Worm (Caenorhabditis elegans): Measurements from ENCODE around the gene F58G11.4.

The F58G11.4 gene

DNA sequence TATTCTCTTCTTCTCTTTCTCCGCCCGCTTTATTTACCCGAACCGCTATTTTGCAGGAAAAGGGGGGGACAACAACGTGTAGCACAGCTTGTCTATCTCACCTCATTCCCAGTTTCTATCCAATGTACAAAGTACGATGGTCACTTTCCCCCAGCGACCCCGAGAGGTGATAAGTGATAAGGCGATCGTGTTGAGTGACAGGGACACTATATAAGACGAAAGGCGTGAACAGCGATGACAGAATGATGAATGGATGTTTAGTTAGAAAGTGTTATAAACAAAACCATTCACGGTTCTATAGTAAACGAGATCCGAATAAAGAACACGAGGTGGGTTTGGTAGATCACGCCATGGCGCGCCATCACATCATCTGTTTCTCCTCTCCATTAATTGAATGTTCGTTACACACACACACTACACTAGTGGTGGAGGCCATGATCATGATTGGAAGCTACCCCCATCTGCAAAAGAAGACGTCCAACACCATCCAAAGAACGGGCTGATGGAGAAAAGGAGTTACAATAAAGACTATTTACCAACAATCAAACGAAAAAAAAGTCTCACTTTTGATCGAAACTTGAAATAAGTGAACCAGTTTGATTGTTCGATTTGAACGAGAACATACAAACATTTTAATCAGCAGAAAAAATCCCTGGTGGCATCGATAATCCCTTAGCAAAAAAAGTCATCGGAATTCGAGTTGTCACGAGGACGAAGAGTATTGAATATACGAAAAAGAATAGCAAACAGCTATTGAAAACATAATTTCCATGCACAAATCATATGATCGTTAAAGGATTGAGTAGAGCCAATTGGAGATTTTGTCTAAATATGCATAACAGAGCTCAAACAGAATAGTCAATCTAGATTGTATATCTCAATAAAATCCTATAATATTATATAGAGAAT lies 15.8 kb upstream of the F58G11.4 start:
- TF ChIP-seq lin-39 (tag; optimal IDR thresholded peaks at IDR 0.05), result peak; percentile 47
- TF ChIP-seq unc-62 (GFP tag; optimal IDR thresholded peaks at IDR 0.05), result peak; percentile 95
- peak in 1 of 3 experiments; percentile 79 for TF ChIP-seq elt-3 (tag; optimal IDR thresholded peaks at IDR 0.05)
- TF ChIP-seq lin-15B (tag; optimal IDR thresholded peaks at IDR 0.05), result no peak
- no peak for TF ChIP-seq skn-1 (tag; optimal IDR thresholded peaks at IDR 0.05)
- peak; percentile 52 for TF ChIP-seq pha-4 (tag; optimal IDR thresholded peaks at IDR 0.05)
- peak; percentile 77 for TF ChIP-seq pqm-1 (tag; optimal IDR thresholded peaks at IDR 0.05)
- TF ChIP-seq ceh-82 (tag; optimal IDR thresholded peaks at IDR 0.05), result no peak
- no peak for TF ChIP-seq ceh-9 (tag; optimal IDR thresholded peaks at IDR 0.05)
- peak; percentile 94 for TF ChIP-seq nhr-23 (tag; optimal IDR thresholded peaks at IDR 0.05)
- TF ChIP-seq egl-27 (tag; optimal IDR thresholded peaks at IDR 0.05), result peak; percentile 25
- TF ChIP-seq jun-1 (tag; optimal IDR thresholded peaks at IDR 0.05), result peak; percentile 52
- peak; percentile 95 for TF ChIP-seq ama-1 (optimal IDR thresholded peaks at IDR 0.05)
- TF ChIP-seq nhr-25 (tag; optimal IDR thresholded peaks at IDR 0.05), result peak; percentile 98
- peak; percentile 91 for TF ChIP-seq nhr-43 (tag; optimal IDR thresholded peaks at IDR 0.05; ENCODE audit: poor library complexity, severe bottlenecking)
- peak; percentile 69 for TF ChIP-seq lsy-12 (tag; optimal IDR thresholded peaks at IDR 0.05)
- TF ChIP-seq elt-2 (tag; optimal IDR thresholded peaks at IDR 0.05), result peak; percentile 95
- TF ChIP-seq R02D3.7 (tag; optimal IDR thresholded peaks at IDR 0.05), result peak; percentile 23
- peak; percentile 45 for TF ChIP-seq nhr-28 (tag; optimal IDR thresholded peaks at IDR 0.05)
- TF ChIP-seq unc-39 (tag; optimal IDR thresholded peaks at IDR 0.05), result no peak
- TF ChIP-seq tbx-2 (tag; optimal IDR thresholded peaks at IDR 0.05), result peak; percentile 24
- peak; percentile 39 for TF ChIP-seq nfya-1 (tag; optimal IDR thresholded peaks at IDR 0.05; ENCODE audit: insufficient read depth)
- no peak for TF ChIP-seq nhr-11 (tag; optimal IDR thresholded peaks at IDR 0.05)
- TF ChIP-seq ZK546.5 (tag; optimal IDR thresholded peaks at IDR 0.05), result no peak
- peak; percentile 45 for TF ChIP-seq ceh-28 (tag; optimal IDR thresholded peaks at IDR 0.05)

DNA sequence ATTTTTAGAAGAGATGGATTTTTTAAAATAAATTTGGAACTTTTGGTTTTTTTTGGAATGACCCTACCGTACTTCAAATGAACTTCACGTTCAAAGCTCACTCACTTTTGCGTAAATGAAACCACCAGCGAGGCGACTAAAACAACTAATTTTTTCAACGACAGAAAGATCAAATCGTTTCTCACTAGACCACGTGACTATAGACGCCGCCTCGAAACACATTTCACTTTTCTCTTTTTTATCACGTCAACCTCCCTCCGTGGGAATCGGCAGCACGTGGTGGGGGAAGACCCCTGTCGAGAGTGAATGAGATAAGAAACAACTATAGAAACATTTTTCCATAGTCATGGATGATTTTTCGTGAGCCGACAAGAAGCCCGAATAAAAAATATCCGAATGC lies 15.1 kb upstream of the F58G11.4 start:
- peak; percentile 49 for TF ChIP-seq tbx-2 (tag; optimal IDR thresholded peaks at IDR 0.05)
- TF ChIP-seq lsy-12 (tag; optimal IDR thresholded peaks at IDR 0.05), result peak; percentile 55
- no peak for TF ChIP-seq aly-2 (tag; optimal IDR thresholded peaks at IDR 0.05)
- peak; percentile 76 for TF ChIP-seq nhr-23 (tag; optimal IDR thresholded peaks at IDR 0.05)
- TF ChIP-seq nhr-76 (tag; optimal IDR thresholded peaks at IDR 0.05), result no peak
- peak; percentile 48 for TF ChIP-seq snpc-4 (tag; optimal IDR thresholded peaks at IDR 0.05)
- no peak for TF ChIP-seq nhr-11 (tag; optimal IDR thresholded peaks at IDR 0.05)
- peak; percentile 94 for TF ChIP-seq mdl-1 (tag; optimal IDR thresholded peaks at IDR 0.05)
- TF ChIP-seq elt-1 (tag; optimal IDR thresholded peaks at IDR 0.05), result peak; percentile 73
- no peak for TF ChIP-seq elt-3 (tag; optimal IDR thresholded peaks at IDR 0.05)
- TF ChIP-seq R02D3.7 (tag; optimal IDR thresholded peaks at IDR 0.05), result no peak
- no peak for TF ChIP-seq unc-62 (GFP tag; optimal IDR thresholded peaks at IDR 0.05)
- TF ChIP-seq pqm-1 (tag; optimal IDR thresholded peaks at IDR 0.05), result peak; percentile 87
- TF ChIP-seq fkh-10 (GFP tag; optimal IDR thresholded peaks at IDR 0.05), result no peak
- peak; percentile 30 for TF ChIP-seq lin-39 (tag; optimal IDR thresholded peaks at IDR 0.05)
- TF ChIP-seq skn-1 (tag; optimal IDR thresholded peaks at IDR 0.05), result no peak
- TF ChIP-seq eor-1 (tag; optimal IDR thresholded peaks at IDR 0.05), result no peak
- peak; percentile 54 for TF ChIP-seq ztf-4 (tag; optimal IDR thresholded peaks at IDR 0.05)
- peak; percentile 13 for TF ChIP-seq egl-5 (tag; optimal IDR thresholded peaks at IDR 0.05)
- peak; percentile 68 for TF ChIP-seq jun-1 (tag; optimal IDR thresholded peaks at IDR 0.05)
- peak; percentile 92 for TF ChIP-seq elt-2 (tag; optimal IDR thresholded peaks at IDR 0.05)
- no peak for TF ChIP-seq sea-2 (GFP tag; optimal IDR thresholded peaks at IDR 0.05)
- peak; percentile 91 for TF ChIP-seq nhr-43 (tag; optimal IDR thresholded peaks at IDR 0.05; ENCODE audit: poor library complexity, severe bottlenecking)
- no peak for TF ChIP-seq ceh-16 (tag; optimal IDR thresholded peaks at IDR 0.05)
- no peak for TF ChIP-seq ZK546.5 (tag; optimal IDR thresholded peaks at IDR 0.05)
- no peak for TF ChIP-seq nhr-28 (tag; optimal IDR thresholded peaks at IDR 0.05)
- no peak for TF ChIP-seq fos-1 (tag; optimal IDR thresholded peaks at IDR 0.05)
- TF ChIP-seq ceh-9 (tag; optimal IDR thresholded peaks at IDR 0.05), result no peak
- no peak for TF ChIP-seq nhr-67 (tag; optimal IDR thresholded peaks at IDR 0.05)
- no peak for TF ChIP-seq zag-1 (tag; optimal IDR thresholded peaks at IDR 0.05)
- no peak for TF ChIP-seq nhr-12 (tag; optimal IDR thresholded peaks at IDR 0.05)
- no peak for TF ChIP-seq nhr-77 (tag; optimal IDR thresholded peaks at IDR 0.05)
- no peak for TF ChIP-seq daf-12 (tag; optimal IDR thresholded peaks at IDR 0.05)
- TF ChIP-seq nhr-25 (tag; optimal IDR thresholded peaks at IDR 0.05), result peak; percentile 91
- TF ChIP-seq nfya-1 (tag; optimal IDR thresholded peaks at IDR 0.05; ENCODE audit: insufficient read depth), result peak; percentile 73
- TF ChIP-seq lin-15B (tag; optimal IDR thresholded peaks at IDR 0.05), result no peak
- peak; percentile 14 for TF ChIP-seq mml-1 (tag; optimal IDR thresholded peaks at IDR 0.05)
- no peak for TF ChIP-seq ztf-11 (tag; optimal IDR thresholded peaks at IDR 0.05)
- TF ChIP-seq ama-1 (optimal IDR thresholded peaks at IDR 0.05), result peak; percentile 84
- no peak for TF ChIP-seq nhr-237 (tag; optimal IDR thresholded peaks at IDR 0.05)
- peak; percentile 68 for TF ChIP-seq pha-4 (tag; optimal IDR thresholded peaks at IDR 0.05)

All from whole organism, L3 larva.